Worm (Caenorhabditis elegans) whole organism, mixed stage, embryonic: ENCODE results near the gene R02D5.3.

Experiments used
- drap-1 ChIP-seq: fragments of 200-800 bp; sonication (Bioruptor generic); optimal IDR thresholded peaks from 3 replicates; lab custom pipeline; 2018; ENCODE audit warnings: mild to moderate bottlenecking, missing genetic modification characterization, missing compliant biosample characterization
- elt-1 ChIP-seq: sonication (generic microtip); optimal IDR thresholded peaks from 2 replicates; lab custom pipeline; 2017; ENCODE audit warnings: missing genetic modification characterization, mild to moderate bottlenecking, missing compliant biosample characterization, antibody characterized with exemption, moderate library complexity, borderline replicate concordance; ENCODE audit not compliant: insufficient read depth
- nhr-12 ChIP-seq: fragments of 150-350 bp; optimal IDR thresholded peaks from 2 replicates; lab custom pipeline; 2014; ENCODE audit warnings: missing biosample characterization, missing genetic modification characterization
- nhr-28 ChIP-seq: fragments of 150-350 bp; optimal IDR thresholded peaks from 2 replicates; lab custom pipeline; 2014; ENCODE audit warnings: missing biosample characterization, missing genetic modification characterization
- unc-39 ChIP-seq: fragments of 150-350 bp; optimal IDR thresholded peaks from 2 replicates; lab custom pipeline; 2014; ENCODE audit warnings: missing biosample characterization, missing genetic modification characterization
- unc-62 ChIP-seq: fragments of 150-350 bp; optimal IDR thresholded peaks from 2 replicates; lab custom pipeline; 2014; ENCODE audit warnings: missing biosample characterization, missing genetic modification reagents, missing genetic modification characterization

DNA sequence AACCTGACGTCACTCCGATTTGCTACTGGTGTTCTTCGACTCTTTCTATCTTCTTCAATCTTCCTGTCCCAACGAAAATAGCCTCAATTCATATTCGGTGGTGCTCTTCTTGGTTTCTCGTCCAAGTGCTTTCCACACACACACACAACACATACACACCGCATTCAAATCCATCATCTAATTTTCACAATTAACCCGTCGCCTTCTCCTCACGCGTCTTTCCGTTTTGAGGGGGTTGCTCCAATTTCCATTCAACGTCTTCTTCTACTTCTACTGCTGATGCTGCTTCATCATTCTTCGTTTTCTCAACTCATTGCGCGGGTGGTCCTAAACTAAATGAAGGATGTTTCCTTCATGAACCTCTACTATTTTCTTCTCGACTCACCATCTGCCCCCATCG lies 8.1 kb downstream of the R02D5.3 start:
- TF ChIP-seq nhr-28 (no peak), nhr-12 (tag; lab: Kevin White, UChicago) (no peak), drap-1 (GFP tag; lab: Kevin White, UChicago) (peak; percentile 55), unc-62 (no peak), elt-1 (tag; lab: Kevin White, UChicago) (no peak), unc-39 (no peak)
